Worm (Caenorhabditis elegans) whole organism, L2 larva: ENCODE measurements around the gene cutl-28.

Source experiments
- C34F6.9 ChIP-seq: fragments of 150-350 bp; optimal IDR thresholded peaks from 2 replicates; lab custom pipeline; 2014; ENCODE audit warnings: missing biosample characterization, missing genetic modification characterization
- F13H6.1 ChIP-seq: sonication (generic microtip); optimal IDR thresholded peaks from 2 replicates; lab custom pipeline; 2016; ENCODE audit warnings: missing genetic modification characterization, missing compliant biosample characterization
- R02D3.7 ChIP-seq: fragments of 150-350 bp; optimal IDR thresholded peaks from 2 replicates; lab custom pipeline; 2014; ENCODE audit warnings: missing biosample characterization, missing genetic modification characterization
- Y55F3AM.14 ChIP-seq: fragments of 200-800 bp; sonication (Bioruptor generic); optimal IDR thresholded peaks from 2 replicates; lab custom pipeline; 2018; ENCODE audit warnings: mild to moderate bottlenecking, missing genetic modification characterization, missing compliant biosample characterization
- alr-1 ChIP-seq: fragments of 150-350 bp; optimal IDR thresholded peaks from 2 replicates; lab custom pipeline; 2014; ENCODE audit warnings: missing biosample characterization, missing genetic modification characterization
- aly-2 ChIP-seq: fragments of 150-350 bp; optimal IDR thresholded peaks from 2 replicates; lab custom pipeline; 2014; ENCODE audit warnings: missing biosample characterization, missing genetic modification characterization
- blmp-1 ChIP-seq: sonication (generic microtip); optimal IDR thresholded peaks from 2 replicates; lab custom pipeline; 2017; ENCODE audit warnings: missing genetic modification characterization, mild to moderate bottlenecking, missing compliant biosample characterization, antibody characterized with exemption, moderate library complexity; ENCODE audit not compliant: insufficient read depth
- ceh-82 ChIP-seq: fragments of 150-350 bp; optimal IDR thresholded peaks from 2 replicates; lab custom pipeline; 2014; ENCODE audit warnings: missing biosample characterization, missing genetic modification characterization
- crh-2 ChIP-seq: sonication (generic microtip); optimal IDR thresholded peaks from 2 replicates; lab custom pipeline; 2017; ENCODE audit warnings: missing biosample characterization, missing genetic modification characterization
- dmd-4 ChIP-seq: sonication (generic microtip); optimal IDR thresholded peaks from 2 replicates; lab custom pipeline; 2017; ENCODE audit warnings: missing biosample characterization, missing genetic modification characterization
- egl-27 ChIP-seq: sonication (generic microtip); optimal IDR thresholded peaks from 3 replicates; lab custom pipeline; 2017; ENCODE audit warnings: missing biosample characterization, missing genetic modification reagents, missing genetic modification characterization
- elt-1 ChIP-seq: fragments of 150-350 bp; optimal IDR thresholded peaks from 2 replicates; lab custom pipeline; 2014; ENCODE audit warnings: missing biosample characterization, missing genetic modification characterization
- elt-3 ChIP-seq: sonication (generic microtip); optimal IDR thresholded peaks from 2 replicates; lab custom pipeline; 2017; ENCODE audit warnings: missing biosample characterization, missing genetic modification characterization
- gmeb-1 ChIP-seq: fragments of 150-350 bp; optimal IDR thresholded peaks from 2 replicates; lab custom pipeline; 2014; ENCODE audit warnings: missing biosample characterization, missing genetic modification characterization
- lin-11 ChIP-seq: fragments of 150-350 bp; sonication (generic microtip); optimal IDR thresholded peaks from 2 replicates; lab custom pipeline; 2014; ENCODE audit warnings: missing biosample characterization, missing genetic modification characterization, inconsistent platforms, mixed read lengths
- lin-39 ChIP-seq: fragments of 150-350 bp; optimal IDR thresholded peaks from 2 replicates; lab custom pipeline; 2014; ENCODE audit warnings: missing biosample characterization, missing genetic modification reagents, missing genetic modification characterization
- lsy-2 ChIP-seq, 2 experiments: fragments of 150-350 bp in 1 of 2; sonication (generic microtip) in 1 of 2; optimal IDR thresholded peaks; 2 replicates each; lab custom pipeline; 2014 to 2017; ENCODE audit warnings: missing biosample characterization in 2 of 2, missing genetic modification characterization in 2 of 2
- mab-5 ChIP-seq: fragments of 150-350 bp; optimal IDR thresholded peaks from 2 replicates; lab custom pipeline; 2014; ENCODE audit warnings: missing biosample characterization, missing genetic modification characterization
- mbf-1 ChIP-seq: sonication (generic microtip); optimal IDR thresholded peaks from 2 replicates; lab custom pipeline; 2017; ENCODE audit warnings: missing biosample characterization, missing genetic modification characterization
- mdl-1 ChIP-seq, 2 experiments: fragments of 150-350 bp in 1 of 2; sonication (generic microtip) in 1 of 2; optimal IDR thresholded peaks; 2 replicates each; lab custom pipeline; 2017; ENCODE audit warnings: missing biosample characterization in 2 of 2, missing genetic modification characterization in 2 of 2
- nhr-10 ChIP-seq: sonication (generic microtip); optimal IDR thresholded peaks from 2 replicates; lab custom pipeline; 2017; ENCODE audit warnings: missing biosample characterization, missing genetic modification characterization
- nhr-11 ChIP-seq: fragments of 150-350 bp; optimal IDR thresholded peaks from 2 replicates; lab custom pipeline; 2014; ENCODE audit warnings: missing biosample characterization, missing genetic modification characterization
- nhr-12 ChIP-seq: fragments of 150-350 bp; optimal IDR thresholded peaks from 2 replicates; lab custom pipeline; 2014; ENCODE audit warnings: missing biosample characterization, missing genetic modification characterization
- nhr-129 ChIP-seq: fragments of 150-350 bp; optimal IDR thresholded peaks from 2 replicates; lab custom pipeline; 2014; ENCODE audit warnings: missing biosample characterization, missing genetic modification characterization
- nhr-23 ChIP-seq: fragments of 150-350 bp; optimal IDR thresholded peaks from 2 replicates; lab custom pipeline; 2014; ENCODE audit warnings: missing biosample characterization, missing genetic modification reagents, missing genetic modification characterization
- nhr-237 ChIP-seq: fragments of 150-350 bp; optimal IDR thresholded peaks from 2 replicates; lab custom pipeline; 2014; ENCODE audit warnings: missing biosample characterization, missing genetic modification characterization
- nhr-25 ChIP-seq: fragments of 150-350 bp; sonication (generic microtip); optimal IDR thresholded peaks from 3 replicates; lab custom pipeline; 2014; ENCODE audit warnings: missing biosample characterization, missing genetic modification characterization
- nhr-6 ChIP-seq: fragments of 150-350 bp; optimal IDR thresholded peaks from 2 replicates; lab custom pipeline; 2014; ENCODE audit warnings: missing biosample characterization, missing genetic modification characterization
- peb-1 ChIP-seq: fragments of 150-350 bp; optimal IDR thresholded peaks from 2 replicates; lab custom pipeline; 2014; ENCODE audit warnings: missing biosample characterization, missing genetic modification characterization
- sem-4 ChIP-seq: fragments of 150-350 bp; optimal IDR thresholded peaks from 2 replicates; lab custom pipeline; 2014; ENCODE audit warnings: missing biosample characterization, missing genetic modification reagents, missing genetic modification characterization
- skn-1 ChIP-seq: sonication (generic microtip); optimal IDR thresholded peaks from 2 replicates; lab custom pipeline; 2017; ENCODE audit warnings: missing biosample characterization, missing genetic modification characterization
- sma-9 ChIP-seq, 2 experiments: fragments of 150-350 bp in 1 of 2; sonication (generic microtip) in 1 of 2; optimal IDR thresholded peaks; 2 replicates each; lab custom pipeline; 2014 to 2016; ENCODE audit warnings: missing genetic modification characterization in 2 of 2, mild to moderate bottlenecking in 1 of 2, missing biosample characterization in 1 of 2, missing compliant biosample characterization in 1 of 2, missing genetic modification reagents in 1 of 2, moderate library complexity in 1 of 2
- snpc-4 ChIP-seq: fragments of 150-350 bp; optimal IDR thresholded peaks from 2 replicates; lab custom pipeline; 2014; ENCODE audit warnings: missing biosample characterization, missing genetic modification characterization
- unc-39 ChIP-seq: fragments of 150-350 bp; optimal IDR thresholded peaks from 2 replicates; lab custom pipeline; 2014; ENCODE audit warnings: missing biosample characterization, missing genetic modification characterization
- unc-55 ChIP-seq: fragments of 150-350 bp; sonication (generic microtip); optimal IDR thresholded peaks from 3 replicates; lab custom pipeline; 2014; ENCODE audit warnings: missing biosample characterization, missing genetic modification reagents, missing genetic modification characterization
- unc-62 ChIP-seq: fragments of 150-350 bp; optimal IDR thresholded peaks from 2 replicates; lab custom pipeline; 2014; ENCODE audit warnings: missing biosample characterization, missing genetic modification reagents, missing genetic modification characterization
- ztf-1 ChIP-seq: fragments of 200-800 bp; sonication (Bioruptor generic); conservative IDR thresholded peaks from 2 replicates; pipeline ENCODE4 v1.3.6; 2022; ENCODE audit warnings: missing genetic modification characterization, missing compliant biosample characterization
- ztf-11 ChIP-seq: sonication (generic microtip); optimal IDR thresholded peaks from 2 replicates; lab custom pipeline; 2017; ENCODE audit warnings: missing biosample characterization, missing genetic modification characterization
- ztf-4 ChIP-seq: fragments of 150-350 bp; optimal IDR thresholded peaks from 2 replicates; lab custom pipeline; 2014; ENCODE audit warnings: missing biosample characterization, missing genetic modification characterization

cutl-28 gene

ce11 chrIV:716323-716722 lies 32.0 kb downstream of the cutl-28 start, which contains the start of gene clec-164:
Gene clec-164 (plus strand): TSS chrIV:716623.
- no peak for TF ChIP-seq unc-55 (GFP tag; lab: Kevin White, UChicago)
- no peak for TF ChIP-seq lin-11 (tag; lab: Kevin White, UChicago)
- TF ChIP-seq ceh-82 (tag; lab: Kevin White, UChicago) = no peak
- TF ChIP-seq mbf-1 (tag; lab: Kevin White, UChicago) = no peak
- no peak for TF ChIP-seq skn-1 (tag; lab: Kevin White, UChicago)
- TF ChIP-seq alr-1 (tag; lab: Kevin White, UChicago) = no peak
- TF ChIP-seq aly-2 (tag; lab: Kevin White, UChicago) = no peak
- TF ChIP-seq mdl-1 (tag; optimal IDR thresholded peaks at IDR 0.05; lab: Kevin White, UChicago) = no peak

- no peak for TF ChIP-seq ceh-82 (tag; lab: Kevin White, UChicago)
- TF ChIP-seq mab-5 (tag; lab: Kevin White, UChicago) = no peak
- TF ChIP-seq elt-3 = no peak
- no peak for TF ChIP-seq nhr-10 (tag; lab: Kevin White, UChicago)
- TF ChIP-seq lsy-2 (tag; optimal IDR thresholded peaks at IDR 0.05; lab: Kevin White, UChicago) = no peak
- TF ChIP-seq crh-2 (tag; lab: Kevin White, UChicago) = no peak
- no peak for TF ChIP-seq Y55F3AM.14 (GFP tag; lab: Kevin White, UChicago)
- no peak for TF ChIP-seq nhr-12 (tag; lab: Kevin White, UChicago)
- no peak for TF ChIP-seq nhr-6
- no peak for TF ChIP-seq C34F6.9 (tag; lab: Kevin White, UChicago)
- TF ChIP-seq unc-39 = no peak
- TF ChIP-seq ztf-11 (tag; lab: Kevin White, UChicago) = no peak
- no peak for TF ChIP-seq peb-1 (tag; lab: Kevin White, UChicago)
- TF ChIP-seq blmp-1 (tag; lab: Kevin White, UChicago) = no peak
- TF ChIP-seq egl-27 (tag; lab: Kevin White, UChicago) = no peak
- TF ChIP-seq R02D3.7 (tag; lab: Kevin White, UChicago) = no peak
- no peak for TF ChIP-seq sem-4
- no peak for TF ChIP-seq unc-55 (GFP tag; lab: Kevin White, UChicago)
- TF ChIP-seq nhr-11 (tag; lab: Kevin White, UChicago) = no peak
- no peak for TF ChIP-seq ztf-1 (GFP tag; lab: Robert Waterston, UW)
Measured at ce11 chrIV:719351-719750, 35.1 kb downstream of the cutl-28 start, which contains the start of gene Y55F3C.10. Gene Y55F3C.10 (minus strand): TSS chrIV:719451.

ce11 chrIV:728095-728494 lies 43.8 kb downstream of the cutl-28 start, which contains the start of gene Y55F3C.9:
Gene Y55F3C.9 (minus strand): TSS chrIV:728195.
- no peak for TF ChIP-seq egl-27 (tag; lab: Kevin White, UChicago)
- no peak for TF ChIP-seq nhr-6
- no peak for TF ChIP-seq nhr-12 (tag; lab: Kevin White, UChicago)
- TF ChIP-seq elt-1 (tag; lab: Kevin White, UChicago) = no peak
- TF ChIP-seq elt-3 = no peak
- TF ChIP-seq nhr-23 (tag; lab: Kevin White, UChicago) = no peak
- no peak for TF ChIP-seq peb-1 (tag; lab: Kevin White, UChicago)
- no peak for TF ChIP-seq lin-11 (tag; lab: Kevin White, UChicago)
- no peak for TF ChIP-seq aly-2 (tag; lab: Kevin White, UChicago)
- no peak for TF ChIP-seq nhr-237 (tag; lab: Kevin White, UChicago)
- no peak for TF ChIP-seq alr-1 (tag; lab: Kevin White, UChicago)
- no peak for TF ChIP-seq unc-62 (GFP tag; lab: Kevin White, UChicago)
- no peak for TF ChIP-seq nhr-25 (tag; lab: Kevin White, UChicago)
- TF ChIP-seq crh-2 (tag; lab: Kevin White, UChicago) = no peak
- no peak for TF ChIP-seq unc-55 (GFP tag; lab: Kevin White, UChicago)
- TF ChIP-seq snpc-4 (tag; lab: Kevin White, UChicago) = no peak
- no peak for TF ChIP-seq sma-9 (GFP tag; optimal IDR thresholded peaks at IDR 0.05; lab: Kevin White, UChicago)
- no peak for TF ChIP-seq sma-9 (tag; optimal IDR thresholded peaks at IDR 0.05; lab: Kevin White, UChicago)
- TF ChIP-seq gmeb-1 (tag; lab: Kevin White, UChicago) = no peak
- no peak for TF ChIP-seq sem-4

- TF ChIP-seq nhr-12 (tag; lab: Kevin White, UChicago) (no peak), nhr-11 (tag; lab: Kevin White, UChicago) (no peak), ztf-4 (no peak), nhr-129 (tag; lab: Kevin White, UChicago) (no peak), nhr-6 (no peak), elt-3 (no peak), nhr-23 (tag; lab: Kevin White, UChicago) (no peak), lin-39 (no peak), mbf-1 (tag; lab: Kevin White, UChicago) (no peak), skn-1 (tag; lab: Kevin White, UChicago) (no peak), Y55F3AM.14 (GFP tag; lab: Kevin White, UChicago) (no peak), dmd-4 (tag; lab: Kevin White, UChicago) (no peak), F13H6.1 (no peak), unc-55 (GFP tag; lab: Kevin White, UChicago) (no peak), unc-39 (no peak), aly-2 (tag; lab: Kevin White, UChicago) (no peak), elt-1 (tag; lab: Kevin White, UChicago) (no peak)
Measured at ce11 chrIV:730937-731336, 46.6 kb downstream of the cutl-28 start, which contains the start of gene srt-24. Gene srt-24 (minus strand): TSS chrIV:731037.
